Worm (Caenorhabditis elegans) whole organism, young adult: ENCODE measurements around the gene cth-2.

Experiments
- B0019.2 ChIP-seq: fragments of 200-800 bp; sonication (Bioruptor generic); conservative IDR thresholded peaks from 2 replicates; pipeline ENCODE4 v1.3.6; 2022; ENCODE audit warnings: missing genetic modification reagents, missing genetic modification characterization, missing compliant biosample characterization
- B0336.3 ChIP-seq: fragments of 200-800 bp; sonication (Bioruptor generic); IDR thresholded peaks from 2 replicates; pipeline ENCODE4 v1.3.6; 2022; ENCODE audit warnings: missing genetic modification characterization, missing compliant biosample characterization
- D2030.7 ChIP-seq: fragments of 200-800 bp; sonication (Bioruptor generic); IDR thresholded peaks from 2 replicates; pipeline ENCODE4 v1.3.6; 2022; ENCODE audit warnings: missing genetic modification reagents, missing genetic modification characterization, missing compliant biosample characterization
- F49E8.2 ChIP-seq: sonication (generic microtip); optimal IDR thresholded peaks from 3 replicates; lab custom pipeline; 2017; ENCODE audit warnings: missing genetic modification characterization, mild to moderate bottlenecking, missing compliant biosample characterization, antibody characterized with exemption, moderate library complexity; ENCODE audit not compliant: insufficient read depth
- F57C9.4 ChIP-seq: sonication (generic microtip); optimal IDR thresholded peaks from 2 replicates; lab custom pipeline; 2017; ENCODE audit warnings: mild to moderate bottlenecking, missing genetic modification characterization, missing compliant biosample characterization
- Y79H2A.3 ChIP-seq: fragments of 200-800 bp; sonication (Bioruptor generic); conservative IDR thresholded peaks from 2 replicates; pipeline ENCODE4 v1.3.6; 2022; ENCODE audit warnings: missing genetic modification reagents, missing genetic modification characterization, missing compliant biosample characterization
- athp-1 ChIP-seq: sonication (generic microtip); optimal IDR thresholded peaks from 2 replicates; lab custom pipeline; 2017; ENCODE audit warnings: mild to moderate bottlenecking, missing genetic modification characterization, missing compliant biosample characterization
- attf-3 ChIP-seq: fragments of 200-800 bp; sonication (Bioruptor generic); conservative IDR thresholded peaks from 2 replicates; pipeline ENCODE4 v1.3.6; 2022; ENCODE audit warnings: missing genetic modification reagents, missing genetic modification characterization, missing compliant biosample characterization
- attf-5 ChIP-seq: fragments of 200-800 bp; sonication (Bioruptor generic); optimal IDR thresholded peaks from 2 replicates; lab custom pipeline; 2018; ENCODE audit warnings: mild to moderate bottlenecking, missing genetic modification characterization, missing compliant biosample characterization
- attf-6 ChIP-seq: fragments of 200-800 bp; sonication (Bioruptor generic); IDR thresholded peaks from 2 replicates; pipeline ENCODE4 v1.3.6; 2022; ENCODE audit warnings: missing genetic modification reagents, missing genetic modification characterization, missing compliant biosample characterization
- ccch-3 ChIP-seq: fragments of 200-800 bp; sonication (Bioruptor generic); optimal IDR thresholded peaks from 2 replicates; lab custom pipeline; 2018; ENCODE audit warnings: mild to moderate bottlenecking, missing genetic modification characterization, missing compliant biosample characterization
- ceh-100 ChIP-seq: fragments of 200-800 bp; sonication (Bioruptor generic); IDR thresholded peaks from 2 replicates; pipeline ENCODE4 v1.3.6; 2022; ENCODE audit warnings: missing genetic modification reagents, missing genetic modification characterization, missing compliant biosample characterization
- ceh-79 ChIP-seq: sonication (generic microtip); optimal IDR thresholded peaks from 2 replicates; lab custom pipeline; 2017; ENCODE audit warnings: mild to moderate bottlenecking, missing genetic modification characterization, missing compliant biosample characterization
- chd-7 ChIP-seq: sonication (generic microtip); optimal IDR thresholded peaks from 2 replicates; lab custom pipeline; 2016; ENCODE audit warnings: mild to moderate bottlenecking, missing genetic modification characterization, moderate library complexity, missing compliant biosample characterization
- die-1 ChIP-seq: sonication (generic microtip); optimal IDR thresholded peaks from 2 replicates; lab custom pipeline; 2016; ENCODE audit warnings: missing genotype, mild to moderate bottlenecking, missing genetic modification characterization, missing compliant biosample characterization
- dox-1 ChIP-seq: fragments of 200-800 bp; sonication (Bioruptor generic); IDR thresholded peaks from 2 replicates; pipeline ENCODE4 v1.3.6; 2022; ENCODE audit warnings: missing genetic modification reagents, missing genetic modification characterization, missing compliant biosample characterization
- efl-1 ChIP-seq: fragments of 150-350 bp; optimal IDR thresholded peaks from 2 replicates; lab custom pipeline; 2014; ENCODE audit warnings: missing biosample characterization, missing genetic modification reagents, missing genetic modification characterization
- egl-18 ChIP-seq: fragments of 200-800 bp; sonication (Bioruptor generic); IDR thresholded peaks from 2 replicates; pipeline ENCODE4 v1.3.6; 2022; ENCODE audit warnings: missing genetic modification reagents, missing genetic modification characterization, missing compliant biosample characterization
- ets-4 ChIP-seq: fragments of 200-800 bp; sonication (Bioruptor generic); optimal IDR thresholded peaks from 2 replicates; lab custom pipeline; 2018; ENCODE audit warnings: mild to moderate bottlenecking, missing genetic modification characterization, missing compliant biosample characterization
- fkh-3 ChIP-seq: sonication (generic microtip); optimal IDR thresholded peaks from 2 replicates; lab custom pipeline; 2016; ENCODE audit warnings: mild to moderate bottlenecking, missing genetic modification characterization, missing compliant biosample characterization
- him-1 ChIP-seq: sonication (generic microtip); optimal IDR thresholded peaks from 2 replicates; lab custom pipeline; 2016; ENCODE audit warnings: missing genotype, missing genetic modification reagents, missing genetic modification characterization, missing compliant biosample characterization
- hlh-12 ChIP-seq: sonication (generic microtip); optimal IDR thresholded peaks from 2 replicates; lab custom pipeline; 2016; ENCODE audit warnings: missing genetic modification characterization, missing compliant biosample characterization
- hlh-26 ChIP-seq: fragments of 200-800 bp; sonication (Bioruptor generic); conservative IDR thresholded peaks from 2 replicates; pipeline ENCODE4 v1.3.6; 2022; ENCODE audit warnings: missing genetic modification reagents, missing genetic modification characterization, missing compliant biosample characterization
- hmg-1.2 ChIP-seq: fragments of 200-800 bp; sonication (Bioruptor generic); IDR thresholded peaks from 2 replicates; pipeline ENCODE4 v1.3.6; 2022; ENCODE audit warnings: missing genetic modification reagents, missing genetic modification characterization, missing compliant biosample characterization
- hrde-1 ChIP-seq: sonication (generic microtip); optimal IDR thresholded peaks from 2 replicates; lab custom pipeline; 2016; ENCODE audit warnings: missing genetic modification characterization, mild to moderate bottlenecking, missing compliant biosample characterization, moderate library complexity, missing genotype, missing genetic modification reagents, borderline replicate concordance
- lag-1 ChIP-seq: fragments of 200-800 bp; sonication (Bioruptor generic); IDR thresholded peaks from 2 replicates; pipeline ENCODE4 v1.3.6; 2022; ENCODE audit warnings: missing genetic modification reagents, missing genetic modification characterization, missing compliant biosample characterization
- let-607 ChIP-seq, 2 experiments: fragments of 200-800 bp in 1 of 2; sonication (Bioruptor generic) in 1 of 2; sonication (generic microtip) in 1 of 2; optimal IDR thresholded peaks; 2 replicates each; lab custom pipeline; 2016 to 2018; ENCODE audit warnings: mild to moderate bottlenecking in 2 of 2, missing compliant biosample characterization in 2 of 2, missing genetic modification characterization in 2 of 2, moderate library complexity in 2 of 2, missing genotype in 1 of 2
- lin-26 ChIP-seq: fragments of 200-800 bp; sonication (Bioruptor generic); IDR thresholded peaks from 2 replicates; pipeline ENCODE4 v1.3.6; 2022; ENCODE audit warnings: missing genetic modification reagents, missing genetic modification characterization, missing compliant biosample characterization
- lin-40 ChIP-seq: sonication (generic microtip); optimal IDR thresholded peaks from 2 replicates; lab custom pipeline; 2016; ENCODE audit warnings: missing genetic modification characterization, mild to moderate bottlenecking, missing compliant biosample characterization, missing genotype, missing genetic modification reagents
- lin-54 ChIP-seq: fragments of 200-800 bp; sonication (Bioruptor generic); optimal IDR thresholded peaks from 2 replicates; lab custom pipeline; 2018; ENCODE audit warnings: mild to moderate bottlenecking, missing genetic modification characterization, missing compliant biosample characterization
- lir-1 ChIP-seq: fragments of 200-800 bp; sonication (Bioruptor generic); conservative IDR thresholded peaks from 2 replicates; pipeline ENCODE4 v1.3.6; 2022; ENCODE audit warnings: missing genetic modification reagents, missing genetic modification characterization, missing compliant biosample characterization
- lsl-1 ChIP-seq: fragments of 200-800 bp; sonication (Bioruptor generic); optimal IDR thresholded peaks from 2 replicates; lab custom pipeline; 2018; ENCODE audit warnings: mild to moderate bottlenecking, missing genetic modification characterization, moderate library complexity, missing compliant biosample characterization
- madf-8 ChIP-seq: fragments of 200-800 bp; sonication (Bioruptor generic); conservative IDR thresholded peaks from 2 replicates; pipeline ENCODE4 v1.3.6; 2022; ENCODE audit warnings: missing genetic modification reagents, missing genetic modification characterization, missing compliant biosample characterization
- mcd-1 ChIP-seq: fragments of 200-800 bp; sonication (Bioruptor generic); IDR thresholded peaks from 2 replicates; pipeline ENCODE4 v1.3.6; 2022; ENCODE audit warnings: missing genetic modification reagents, missing genetic modification characterization, missing compliant biosample characterization
- mes-4 ChIP-seq: sonication (generic microtip); optimal IDR thresholded peaks from 2 replicates; lab custom pipeline; 2016; ENCODE audit warnings: missing genotype, missing genetic modification characterization, missing compliant biosample characterization
- nfyb-1 ChIP-seq: fragments of 200-800 bp; sonication (Bioruptor generic); IDR thresholded peaks from 2 replicates; pipeline ENCODE4 v1.3.6; 2022; ENCODE audit warnings: missing genetic modification reagents, missing genetic modification characterization, missing compliant biosample characterization
- nhr-179 ChIP-seq: sonication (generic microtip); optimal IDR thresholded peaks from 2 replicates; lab custom pipeline; 2016; ENCODE audit warnings: mild to moderate bottlenecking, missing genetic modification characterization, missing compliant biosample characterization
- nhr-80 ChIP-seq: sonication (generic microtip); optimal IDR thresholded peaks from 2 replicates; lab custom pipeline; 2016; ENCODE audit warnings: missing genetic modification characterization, missing compliant biosample characterization
- pbrm-1 ChIP-seq: fragments of 200-800 bp; sonication (Bioruptor generic); IDR thresholded peaks from 2 replicates; pipeline ENCODE4 v1.3.6; 2022; ENCODE audit warnings: missing genetic modification reagents, missing genetic modification characterization, missing compliant biosample characterization
- snpc-1.1 ChIP-seq: sonication (generic microtip); optimal IDR thresholded peaks from 2 replicates; lab custom pipeline; 2017; ENCODE audit warnings: missing genetic modification characterization, mild to moderate bottlenecking, missing compliant biosample characterization, antibody characterized with exemption, moderate library complexity, missing genotype, missing genetic modification reagents; ENCODE audit not compliant: insufficient read depth
- snpc-1.3 ChIP-seq: sonication (generic microtip); optimal IDR thresholded peaks from 2 replicates; lab custom pipeline; 2017; ENCODE audit warnings: missing genetic modification characterization, mild to moderate bottlenecking, missing compliant biosample characterization, antibody characterized with exemption, moderate library complexity, missing genotype, missing genetic modification reagents; ENCODE audit not compliant: insufficient read depth
- snpc-3.4 ChIP-seq: sonication (generic microtip); optimal IDR thresholded peaks from 2 replicates; lab custom pipeline; 2017; ENCODE audit warnings: missing genetic modification characterization, mild to moderate bottlenecking, missing compliant biosample characterization, antibody characterized with exemption, moderate library complexity, missing genotype, missing genetic modification reagents
- sptf-2 ChIP-seq: fragments of 200-800 bp; sonication (Bioruptor generic); optimal IDR thresholded peaks from 2 replicates; lab custom pipeline; 2018; ENCODE audit warnings: mild to moderate bottlenecking, missing genetic modification characterization, missing compliant biosample characterization
- tbp1 ChIP-seq: fragments of 200-800 bp; sonication (Bioruptor generic); optimal IDR thresholded peaks from 2 replicates; lab custom pipeline; 2018; ENCODE audit warnings: mild to moderate bottlenecking, missing genetic modification characterization, missing compliant biosample characterization
- tbx-9 ChIP-seq: sonication (generic microtip); optimal IDR thresholded peaks from 2 replicates; lab custom pipeline; 2016; ENCODE audit warnings: borderline replicate concordance, missing genetic modification characterization, inconsistent platforms, missing compliant biosample characterization
- ztf-6 ChIP-seq: fragments of 200-800 bp; sonication (Bioruptor generic); IDR thresholded peaks from 2 replicates; pipeline ENCODE4 v1.3.6; 2022; ENCODE audit warnings: missing genetic modification reagents, missing genetic modification characterization, missing compliant biosample characterization

Gene cth-2

ce11 chrII:7024897-7025852 is 32.6 kb downstream of the cth-2 start, which contains the start of gene znf-598 (continued):
- no peak for TF ChIP-seq sptf-2 (GFP tag; lab: Kevin White, UChicago)
- peak; percentile 84 for TF ChIP-seq nhr-80 (tag; lab: Kevin White, UChicago)
- no peak for TF ChIP-seq pbrm-1
- TF ChIP-seq egl-18 (GFP tag; lab: Robert Waterston, UW) = no peak
- no peak for TF ChIP-seq attf-6 (GFP tag; lab: Robert Waterston, UW)
- TF ChIP-seq hlh-12 (tag; lab: Kevin White, UChicago) = no peak
- no peak for TF ChIP-seq attf-3 (GFP tag; lab: Robert Waterston, UW)
- TF ChIP-seq snpc-1.3 (tag; lab: Kevin White, UChicago) = peak; percentile 8
- TF ChIP-seq D2030.7 = peak; percentile 34; the same call in 1 of the 2 replicates
- TF ChIP-seq ets-4 (GFP tag; lab: Kevin White, UChicago) = no peak
- TF ChIP-seq attf-5 (GFP tag; lab: Kevin White, UChicago) = peak; percentile 70
- TF ChIP-seq die-1 (tag; lab: Kevin White, UChicago) = no peak
- TF ChIP-seq Y79H2A.3 (GFP tag; lab: Robert Waterston, UW) = no peak
- peak; percentile 35 for TF ChIP-seq hmg-1.2 (GFP tag; lab: Robert Waterston, UW)
- no peak for TF ChIP-seq lag-1 (GFP tag; lab: Robert Waterston, UW)
- no peak for TF ChIP-seq snpc-3.4 (tag; lab: Kevin White, UChicago)
- TF ChIP-seq mes-4 (tag; lab: Kevin White, UChicago) = no peak
- TF ChIP-seq mcd-1 (GFP tag; lab: Robert Waterston, UW) = peak; percentile 86
- TF ChIP-seq tbx-9 (tag; lab: Kevin White, UChicago) = no peak
- TF ChIP-seq hrde-1 (tag; lab: Kevin White, UChicago) = no peak
- no peak for TF ChIP-seq nhr-179 (tag; lab: Kevin White, UChicago)
- TF ChIP-seq F57C9.4 (tag; lab: Kevin White, UChicago) = no peak
- TF ChIP-seq dox-1 (GFP tag; lab: Robert Waterston, UW) = 0 out of 2 replicates have a peak, but pooled peaks have one; percentile 25
- TF ChIP-seq F49E8.2 (tag; lab: Kevin White, UChicago) = no peak
- TF ChIP-seq ztf-6 = no peak
- peak; percentile 12 for TF ChIP-seq lin-40 (tag; lab: Kevin White, UChicago)
- no peak for TF ChIP-seq lir-1 (GFP tag; lab: Robert Waterston, UW)
- peak; percentile 85 for TF ChIP-seq lsl-1 (GFP tag; lab: Kevin White, UChicago)
- TF ChIP-seq ceh-79 = no peak
- TF ChIP-seq hlh-26 (GFP tag; lab: Robert Waterston, UW) = no peak
- peak; percentile 66 to 73 for TF ChIP-seq let-607 (tag; optimal IDR thresholded peaks at IDR 0.05; lab: Kevin White, UChicago)
- TF ChIP-seq B0019.2 (GFP tag; lab: Robert Waterston, UW) = no peak
- no peak for TF ChIP-seq athp-1 (tag; lab: Kevin White, UChicago)
- no peak for TF ChIP-seq lin-26 (GFP tag; lab: Robert Waterston, UW)
- TF ChIP-seq him-1 = no peak
- no peak for TF ChIP-seq ceh-100 (GFP tag; lab: Robert Waterston, UW)
- TF ChIP-seq nfyb-1 (GFP tag; lab: Robert Waterston, UW) = no peak
- no peak for TF ChIP-seq chd-7 (tag; lab: Kevin White, UChicago)
- no peak for TF ChIP-seq fkh-3 (tag; lab: Kevin White, UChicago)
- TF ChIP-seq madf-8 (GFP tag; lab: Robert Waterston, UW) = peak; percentile 51; the same call in 1 of the 2 replicates
- TF ChIP-seq B0336.3 (GFP tag; lab: Robert Waterston, UW) = 0 out of 2 replicates have a peak, but pooled peaks have one; percentile 22
- TF ChIP-seq lin-54 (GFP tag; lab: Kevin White, UChicago) = no peak
- TF ChIP-seq snpc-1.1 (tag; lab: Kevin White, UChicago) = no peak
- TF ChIP-seq efl-1 (GFP tag; lab: Kevin White, UChicago) = peak; percentile 38
- TF ChIP-seq tbp1 = no peak
- TF ChIP-seq ccch-3 (GFP tag; lab: Kevin White, UChicago) = no peak
